Worm (Caenorhabditis elegans): ENCODE data around the gene tmem-258.
"Not testable (repeated sequence)": the region's sequence is repeated elsewhere in the genome, so short reads cannot be mapped to it uniquely, and the experiment has no call there.

Gene tmem-258

ce11 chrV:7051133-7051765 is 11.7 kb upstream of the tmem-258 start, which contains the start of the genes tofu-2 and spig-1:
TSS of gene tofu-2 (minus strand) at chrV:7051248.
TSS of gene spig-1 (plus strand) at chrV:7051715.
- no peak for TF ChIP-seq skn-1 (tag; optimal IDR thresholded peaks at IDR 0.05)
- TF ChIP-seq fkh-2 (tag; optimal IDR thresholded peaks at IDR 0.05): no peak
- no peak for TF ChIP-seq lin-15B (tag; optimal IDR thresholded peaks at IDR 0.05)
- TF ChIP-seq elt-3 (tag; optimal IDR thresholded peaks at IDR 0.05): no peak
- TF ChIP-seq daf-12 (tag; optimal IDR thresholded peaks at IDR 0.05): no peak
- TF ChIP-seq nhr-28 (tag; optimal IDR thresholded peaks at IDR 0.05): no peak
- no peak for TF ChIP-seq lsy-12 (tag; optimal IDR thresholded peaks at IDR 0.05)
- TF ChIP-seq nfya-1 (tag; optimal IDR thresholded peaks at IDR 0.05; ENCODE audit: insufficient read depth): no peak
- TF ChIP-seq fkh-10 (GFP tag; optimal IDR thresholded peaks at IDR 0.05): no peak
- TF ChIP-seq fos-1 (tag; optimal IDR thresholded peaks at IDR 0.05): no peak
- no peak for TF ChIP-seq aly-2 (tag; optimal IDR thresholded peaks at IDR 0.05)
- TF ChIP-seq zag-1 (tag; optimal IDR thresholded peaks at IDR 0.05): no peak
- TF ChIP-seq snpc-4 (tag; optimal IDR thresholded peaks at IDR 0.05): no peak
- no peak for TF ChIP-seq nhr-12 (tag; optimal IDR thresholded peaks at IDR 0.05)
- TF ChIP-seq ceh-16 (tag; optimal IDR thresholded peaks at IDR 0.05): no peak
- no peak for TF ChIP-seq jun-1 (tag; optimal IDR thresholded peaks at IDR 0.05)
- no peak for TF ChIP-seq mdl-1 (tag; optimal IDR thresholded peaks at IDR 0.05)

ce11 chrV:7053100-7053499 is 9.9 kb upstream of the tmem-258 start, which contains the start of gene txt-17:
TSS of gene txt-17 (minus strand) at chrV:7053200.
- TF ChIP-seq fkh-10 (GFP tag; optimal IDR thresholded peaks at IDR 0.05): no peak
- TF ChIP-seq nhr-23 (tag; optimal IDR thresholded peaks at IDR 0.05): no peak
- no peak for TF ChIP-seq fkh-2 (tag; optimal IDR thresholded peaks at IDR 0.05)
- no peak for TF ChIP-seq snpc-4 (tag; optimal IDR thresholded peaks at IDR 0.05)

- TF ChIP-seq nhr-76 (tag; optimal IDR thresholded peaks at IDR 0.05) (no peak), elt-3 (tag; optimal IDR thresholded peaks at IDR 0.05) (no peak), nhr-25 (tag; optimal IDR thresholded peaks at IDR 0.05) (no peak), ZK546.5 (tag; optimal IDR thresholded peaks at IDR 0.05) (no peak), egl-27 (tag; optimal IDR thresholded peaks at IDR 0.05) (no peak), sea-2 (GFP tag; optimal IDR thresholded peaks at IDR 0.05) (no peak), nhr-11 (tag; optimal IDR thresholded peaks at IDR 0.05) (no peak), hmg-11 (tag; optimal IDR thresholded peaks at IDR 0.05) (no peak), fos-1 (tag; optimal IDR thresholded peaks at IDR 0.05) (no peak), unc-62 (GFP tag; optimal IDR thresholded peaks at IDR 0.05) (no peak), eor-1 (tag; optimal IDR thresholded peaks at IDR 0.05) (no peak), aly-2 (tag; optimal IDR thresholded peaks at IDR 0.05) (no peak), snpc-4 (tag; optimal IDR thresholded peaks at IDR 0.05) (no peak), ceh-16 (tag; optimal IDR thresholded peaks at IDR 0.05) (no peak), mml-1 (tag; optimal IDR thresholded peaks at IDR 0.05) (no peak), nhr-77 (tag; optimal IDR thresholded peaks at IDR 0.05) (no peak), skn-1 (tag; optimal IDR thresholded peaks at IDR 0.05) (no peak), nhr-23 (tag; optimal IDR thresholded peaks at IDR 0.05) (no peak), elt-2 (tag; optimal IDR thresholded peaks at IDR 0.05) (no peak), nhr-28 (tag; optimal IDR thresholded peaks at IDR 0.05) (no peak)
Observed at ce11 chrV:7054598-7054997, 8.4 kb upstream of the tmem-258 start, which contains the start of gene spig-8. TSS of gene spig-8 (plus strand) at chrV:7054898.

- TF ChIP-seq egl-5, nhr-12, pha-4 (tag; optimal IDR thresholded peaks at IDR 0.05): not testable (repeated sequence)
Observed at ce11 chrV:7057795-7058194, 5.2 kb upstream of the tmem-258 start, which contains the start of gene Y57E12AL.2. TSS of gene Y57E12AL.2 (plus strand) at chrV:7058095.

ce11 chrV:7059350-7059749 is 3.6 kb upstream of the tmem-258 start, which contains the start of gene mdt-6:
TSS of gene mdt-6 (minus strand) at chrV:7059624.
- TF ChIP-seq R02D3.7 (tag; optimal IDR thresholded peaks at IDR 0.05): no peak
- no peak for TF ChIP-seq nhr-76 (tag; optimal IDR thresholded peaks at IDR 0.05)
- TF ChIP-seq jun-1 (tag; optimal IDR thresholded peaks at IDR 0.05): no peak
- TF ChIP-seq ZK546.5 (tag; optimal IDR thresholded peaks at IDR 0.05): no peak
- no peak for TF ChIP-seq nhr-23 (tag; optimal IDR thresholded peaks at IDR 0.05)
- peak; percentile 51 for TF ChIP-seq ama-1 (optimal IDR thresholded peaks at IDR 0.05)
- TF ChIP-seq egl-27 (tag; optimal IDR thresholded peaks at IDR 0.05): no peak
- TF ChIP-seq ceh-28 (tag; optimal IDR thresholded peaks at IDR 0.05): no peak
- TF ChIP-seq nhr-25 (tag; optimal IDR thresholded peaks at IDR 0.05): no peak
